Fruit fly (Drosophila melanogaster) whole organism, embryonic: ENCODE measurements around the gene scyl.
A peak's percentile ranks its signal among the peaks of the same experiment; 100 is the strongest.

ENCODE experiments used
- Asciz ChIP-seq: fragments of 200-800 bp; sonication (Bioruptor generic); optimal IDR thresholded peaks from 2 replicates; lab custom pipeline; 2017; ENCODE audit warnings: missing biosample characterization, mild to moderate bottlenecking, missing genetic modification characterization, missing genetic modification reagents
- Atf6 ChIP-seq: fragments of 200-800 bp; sonication (Bioruptor generic); IDR thresholded peaks from 2 replicates; pipeline ENCODE4 v1.3.6; 2022; ENCODE audit warnings: missing biosample characterization, missing genetic modification characterization
- BEAF-32 ChIP-seq: fragments of 200-800 bp; sonication (Bioruptor generic); optimal IDR thresholded peaks from 3 replicates; lab custom pipeline; 2017; ENCODE audit warnings: missing biosample characterization, missing genetic modification characterization, mild to moderate bottlenecking, moderate library complexity, missing genetic modification reagents
- Blimp-1 ChIP-seq: fragments of 200-800 bp; sonication (Bioruptor generic); optimal IDR thresholded peaks from 3 replicates; lab custom pipeline; 2018; ENCODE audit warnings: missing biosample characterization, missing genetic modification characterization, mild to moderate bottlenecking, moderate library complexity, missing genetic modification reagents
- CG10543 ChIP-seq: fragments of 200-800 bp; sonication (Bioruptor generic); optimal IDR thresholded peaks from 3 replicates; lab custom pipeline; 2017; ENCODE audit warnings: missing biosample characterization, mild to moderate bottlenecking, missing genetic modification characterization, moderate library complexity
- CG11504 ChIP-seq: fragments of 200-800 bp; sonication (Bioruptor generic); optimal IDR thresholded peaks from 3 replicates; lab custom pipeline; 2019; ENCODE audit warnings: missing biosample characterization, mild to moderate bottlenecking, missing genetic modification characterization, moderate library complexity
- CG12071 ChIP-seq: fragments of 200-800 bp; sonication (Bioruptor generic); optimal IDR thresholded peaks from 3 replicates; lab custom pipeline; 2018; ENCODE audit warnings: missing biosample characterization, mild to moderate bottlenecking, missing genetic modification characterization
- CG13775 ChIP-seq: fragments of 200-800 bp; sonication (Bioruptor generic); optimal IDR thresholded peaks from 3 replicates; lab custom pipeline; 2017; ENCODE audit warnings: missing biosample characterization, mild to moderate bottlenecking, missing genetic modification characterization
- CG17186 ChIP-seq: fragments of 200-800 bp; sonication (Bioruptor generic); optimal IDR thresholded peaks from 3 replicates; lab custom pipeline; 2017; ENCODE audit warnings: missing biosample characterization, missing genetic modification reagents, missing genetic modification characterization
- CG17612 ChIP-seq: fragments of 200-800 bp; sonication (Bioruptor generic); IDR thresholded peaks from 2 replicates; pipeline ENCODE4 v1.3.6; 2022; ENCODE audit warnings: missing biosample characterization, missing genetic modification characterization
- CG34376 ChIP-seq: fragments of 200-800 bp; sonication (Bioruptor generic); optimal IDR thresholded peaks from 2 replicates; lab custom pipeline; 2018; ENCODE audit warnings: missing biosample characterization, mild to moderate bottlenecking, missing genetic modification characterization
- CG4328 ChIP-seq: fragments of 200-800 bp; sonication (Bioruptor generic); optimal IDR thresholded peaks from 3 replicates; lab custom pipeline; 2017; ENCODE audit warnings: missing biosample characterization, missing genetic modification reagents, missing genetic modification characterization
- CG6689 ChIP-seq: fragments of 200-800 bp; sonication (Bioruptor generic); IDR thresholded peaks from 2 replicates; pipeline ENCODE4 v1.3.6; 2022; ENCODE audit warnings: missing biosample characterization, missing genetic modification characterization
- CG6813 ChIP-seq: fragments of 200-800 bp; sonication (Bioruptor generic); optimal IDR thresholded peaks from 2 replicates; lab custom pipeline; 2017; ENCODE audit warnings: missing biosample characterization, missing genetic modification characterization, mild to moderate bottlenecking, moderate library complexity, missing genetic modification reagents
- CG7786 ChIP-seq: fragments of 200-800 bp; sonication (Bioruptor generic); optimal IDR thresholded peaks from 2 replicates; lab custom pipeline; 2016; ENCODE audit warnings: missing biosample characterization, missing genetic modification characterization
- CG7839 ChIP-seq: fragments of 200-800 bp; sonication (Bioruptor generic); optimal IDR thresholded peaks from 3 replicates; lab custom pipeline; 2018; ENCODE audit warnings: missing biosample characterization, mild to moderate bottlenecking, missing genetic modification characterization, moderate library complexity
- CG7963 ChIP-seq: fragments of 200-800 bp; sonication (Bioruptor generic); IDR thresholded peaks from 3 replicates; pipeline ENCODE4 v1.3.6; 2022; ENCODE audit warnings: missing biosample characterization, missing genetic modification characterization; ENCODE audit not compliant: partially characterized antibody
- CG9609 ChIP-seq: fragments of 200-800 bp; sonication (Bioruptor generic); optimal IDR thresholded peaks from 3 replicates; lab custom pipeline; 2016; ENCODE audit warnings: missing biosample characterization, missing genetic modification characterization
- CG9817 ChIP-seq: fragments of 200-800 bp; sonication (Bioruptor generic); optimal IDR thresholded peaks from 2 replicates; lab custom pipeline; 2018; ENCODE audit warnings: missing biosample characterization, mild to moderate bottlenecking, missing genetic modification characterization, moderate library complexity
- D19B ChIP-seq: fragments of 200-800 bp; sonication (Bioruptor generic); optimal IDR thresholded peaks from 2 replicates; lab custom pipeline; 2017; ENCODE audit warnings: missing biosample characterization, mild to moderate bottlenecking, missing genetic modification characterization
- Dad ChIP-seq: fragments of 200-800 bp; sonication (Bioruptor generic); optimal IDR thresholded peaks from 3 replicates; lab custom pipeline; 2016; ENCODE audit warnings: missing biosample characterization, missing genetic modification characterization
- Ets97D ChIP-seq: fragments of 200-800 bp; sonication (Bioruptor generic); optimal IDR thresholded peaks from 3 replicates; lab custom pipeline; 2016; ENCODE audit warnings: missing biosample characterization, missing genetic modification characterization
- GATAe ChIP-seq: fragments of 200-800 bp; sonication (Bioruptor generic); conservative IDR thresholded peaks from 2 replicates; pipeline ENCODE4 v1.3.6; 2022; ENCODE audit warnings: missing biosample characterization, missing genetic modification characterization
- H15 ChIP-seq: fragments of 200-800 bp; sonication (Bioruptor generic); IDR thresholded peaks from 3 replicates; pipeline ENCODE4 v1.3.6; 2022; ENCODE audit warnings: missing biosample characterization, missing genetic modification characterization
- Hr78 ChIP-seq, 2 experiments: fragments of 200-800 bp in 1 of 2; fragments of >200 bp in 1 of 2; sonication (Bioruptor generic) in 1 of 2; optimal IDR thresholded peaks; 2 replicates each; lab custom pipeline; 2017 to 2019; ENCODE audit warnings: missing biosample characterization in 2 of 2, missing genetic modification characterization in 2 of 2, mild to moderate bottlenecking in 1 of 2, moderate library complexity in 1 of 2
- Opbp ChIP-seq: fragments of 200-800 bp; sonication (Bioruptor generic); IDR thresholded peaks from 3 replicates; pipeline ENCODE4 v1.3.6; 2022; ENCODE audit warnings: missing biosample characterization, missing genetic modification characterization; ENCODE audit not compliant: partially characterized antibody
- Rfx ChIP-seq: fragments of 200-800 bp; sonication (Bioruptor generic); IDR thresholded peaks from 2 replicates; pipeline ENCODE4 v1.3.6; 2022; ENCODE audit warnings: missing biosample characterization, missing genetic modification characterization
- Rx ChIP-seq: fragments of 200-800 bp; sonication (Bioruptor generic); IDR thresholded peaks from 2 replicates; pipeline ENCODE4 v1.3.6; 2022; ENCODE audit warnings: missing biosample characterization, missing genetic modification characterization
- Six4 ChIP-seq: fragments of 200-800 bp; sonication (Bioruptor generic); optimal IDR thresholded peaks from 2 replicates; lab custom pipeline; 2016; ENCODE audit warnings: missing biosample characterization, missing genetic modification characterization
- Sry-δ ChIP-seq: fragments of 200-800 bp; sonication (Bioruptor generic); optimal IDR thresholded peaks from 2 replicates; lab custom pipeline; 2016; ENCODE audit warnings: missing biosample characterization, missing genetic modification characterization
- YL-1 ChIP-seq: fragments of 200-800 bp; sonication (Bioruptor generic); optimal IDR thresholded peaks from 3 replicates; lab custom pipeline; 2017; ENCODE audit warnings: missing biosample characterization, mild to moderate bottlenecking, missing genetic modification characterization
- ab ChIP-seq: fragments of 200-800 bp; sonication (Bioruptor generic); optimal IDR thresholded peaks from 2 replicates; lab custom pipeline; 2016; ENCODE audit warnings: missing biosample characterization, missing genetic modification characterization
- amos ChIP-seq: fragments of 200-800 bp; sonication (Bioruptor generic); IDR thresholded peaks from 2 replicates; pipeline ENCODE4 v1.3.6; 2022; ENCODE audit warnings: missing biosample characterization, missing genetic modification characterization; ENCODE audit not compliant: partially characterized antibody
- crol ChIP-seq: fragments of 200-800 bp; sonication (Bioruptor generic); IDR thresholded peaks from 2 replicates; pipeline ENCODE4 v1.3.6; 2022; ENCODE audit warnings: missing biosample characterization, missing genetic modification characterization
- danr ChIP-seq: fragments of 200-800 bp; sonication (Bioruptor generic); IDR thresholded peaks from 2 replicates; pipeline ENCODE4 v1.3.6; 2022; ENCODE audit warnings: missing biosample characterization, missing genetic modification characterization
- dpn ChIP-seq, 2 experiments: fragments of 200-800 bp; sonication (Bioruptor generic); optimal IDR thresholded peaks; 3 replicates each; lab custom pipeline; 2016; ENCODE audit warnings: missing biosample characterization in 2 of 2, missing genetic modification characterization in 2 of 2
- ind ChIP-seq: fragments of 200-800 bp; sonication (Bioruptor generic); optimal IDR thresholded peaks from 3 replicates; lab custom pipeline; 2016; ENCODE audit warnings: missing biosample characterization, missing genetic modification characterization
- kay ChIP-seq: fragments of 200-800 bp; sonication (Bioruptor generic); optimal IDR thresholded peaks from 2 replicates; lab custom pipeline; 2016; ENCODE audit warnings: missing biosample characterization, missing genetic modification characterization
- lab ChIP-seq: fragments of 200-800 bp; sonication (Bioruptor generic); optimal IDR thresholded peaks from 3 replicates; lab custom pipeline; 2017; ENCODE audit warnings: missing biosample characterization, missing genetic modification characterization, mild to moderate bottlenecking, moderate library complexity, missing genetic modification reagents
- lilli ChIP-seq: fragments of 200-800 bp; sonication (Bioruptor generic); optimal IDR thresholded peaks from 3 replicates; lab custom pipeline; 2016; ENCODE audit warnings: missing biosample characterization, missing genetic modification characterization
- p53 ChIP-seq: fragments of 200-800 bp; sonication (Bioruptor generic); optimal IDR thresholded peaks from 2 replicates; lab custom pipeline; 2016; ENCODE audit warnings: missing biosample characterization, missing genetic modification characterization
- prd ChIP-seq, 3 experiments: fragments of >200 bp in 2 of 3; fragments of 200-800 bp in 1 of 3; sonication (Bioruptor generic) in 1 of 3; optimal IDR thresholded peaks in 2 of 3; IDR thresholded peaks in 1 of 3; 2 replicates in 2 of 3; 3 replicates in 1 of 3; pipeline versions ENCODE4 v1.3.6 to Lab custom; 2017 to 2022; ENCODE audit warnings: missing biosample characterization in 1 of 3, missing genetic modification characterization in 1 of 3
- rib ChIP-seq: fragments of 200-800 bp; sonication (Bioruptor generic); IDR thresholded peaks from 2 replicates; pipeline ENCODE4 v1.3.6; 2022; ENCODE audit warnings: missing biosample characterization, missing genetic modification characterization
- run ChIP-seq: fragments of 200-800 bp; sonication (Bioruptor generic); optimal IDR thresholded peaks from 3 replicates; lab custom pipeline; 2018; ENCODE audit warnings: missing biosample characterization, mild to moderate bottlenecking, missing genetic modification characterization
- sob ChIP-seq: fragments of 200-800 bp; sonication (Bioruptor generic); IDR thresholded peaks from 2 replicates; pipeline ENCODE4 v1.3.6; 2022; ENCODE audit warnings: missing biosample characterization, missing genetic modification characterization
- tap ChIP-seq: fragments of 200-800 bp; optimal IDR thresholded peaks from 3 replicates; lab custom pipeline; 2019; ENCODE audit warnings: missing biosample characterization, mild to moderate bottlenecking, missing genetic modification characterization, moderate library complexity
- zen ChIP-seq: fragments of 200-800 bp; sonication (Bioruptor generic); optimal IDR thresholded peaks from 3 replicates; lab custom pipeline; 2018; ENCODE audit warnings: missing biosample characterization, mild to moderate bottlenecking, missing genetic modification characterization, moderate library complexity
- zfh2 ChIP-seq: fragments of 200-800 bp; sonication (Bioruptor generic); optimal IDR thresholded peaks from 2 replicates; lab custom pipeline; 2016; ENCODE audit warnings: missing biosample characterization, missing genetic modification characterization

Gene scyl

DNA sequence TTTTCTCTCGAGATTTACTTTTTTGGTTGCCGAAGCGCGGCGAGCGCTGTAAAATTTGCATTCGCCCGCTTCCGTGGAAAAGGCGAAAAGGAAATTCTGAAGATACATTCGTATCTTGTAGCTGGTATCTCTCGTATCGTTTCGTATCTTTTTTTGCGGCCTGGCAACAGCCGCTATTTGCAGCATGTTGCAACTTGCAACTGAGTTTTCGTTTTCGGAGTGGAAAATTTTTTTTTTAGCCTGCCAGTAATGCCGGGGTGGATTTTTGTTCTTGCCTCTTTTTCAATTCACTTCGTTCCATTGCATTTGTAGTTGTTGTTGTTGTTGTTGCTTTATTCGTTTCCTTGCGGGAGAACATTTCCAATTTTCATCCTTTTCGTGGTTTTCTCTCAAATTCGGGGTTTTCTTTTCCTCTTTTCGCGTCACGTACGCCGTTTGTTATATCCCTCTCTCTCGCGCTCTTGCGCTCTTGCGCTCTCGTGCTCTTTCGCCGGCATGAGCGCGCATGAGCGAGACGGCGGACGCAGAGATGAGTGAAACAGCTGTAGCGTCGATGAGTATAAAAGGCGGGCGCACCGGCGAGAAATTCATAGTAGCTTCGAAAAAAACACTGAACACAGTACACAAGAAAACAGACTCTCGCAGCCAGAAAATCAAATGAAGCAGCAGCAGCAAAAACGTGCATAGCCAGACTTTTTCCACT is at the start of gene scyl (continued):
- no peak for TF ChIP-seq CG13775
- no peak for TF ChIP-seq prd (optimal IDR thresholded peaks at IDR 0.05; lab: Kevin White, UChicago)
- peak; percentile 43; the same call in 2 of the 3 replicates for TF ChIP-seq prd (GFP tag; IDR thresholded peaks at IDR 0.05; lab: Robert Waterston, UW)
- TF ChIP-seq rib (GFP tag; lab: Robert Waterston, UW): peak; percentile 91
- peak; percentile 86 for TF ChIP-seq lab
- peak in 1 of 2 experiments; percentile 8 for TF ChIP-seq Hr78 (GFP tag; optimal IDR thresholded peaks at IDR 0.05; lab: Kevin White, UChicago)
- peak; percentile 63 for TF ChIP-seq CG11504 (tag; lab: Kevin White, UChicago)
- TF ChIP-seq CG12071 (GFP tag; lab: Kevin White, UChicago): peak; percentile 74
- no peak; the same call in 1 of the 2 replicates for TF ChIP-seq Rx (GFP tag; lab: Robert Waterston, UW)
- TF ChIP-seq CG17612: no peak
- peak; percentile 6 for TF ChIP-seq zfh2
- peak; percentile 31; the same call in 1 of the 2 replicates for TF ChIP-seq crol (GFP tag; lab: Robert Waterston, UW)
- no peak for TF ChIP-seq GATAe (GFP tag; lab: Robert Waterston, UW)
- peak; percentile 47 for TF ChIP-seq zen (tag; lab: Kevin White, UChicago)
- TF ChIP-seq danr: no peak
- peak; percentile 52 for TF ChIP-seq CG9609
- TF ChIP-seq YL-1 (GFP tag; lab: Kevin White, UChicago): no peak
- TF ChIP-seq dpn (GFP tag; optimal IDR thresholded peaks at IDR 0.05; lab: Kevin White, UChicago): peak; percentile 46 to 59
- peak; percentile 75 for TF ChIP-seq sob
- TF ChIP-seq CG10543 (GFP tag; lab: Kevin White, UChicago): peak; percentile 86
- TF ChIP-seq ab (GFP tag; lab: Kevin White, UChicago): peak; percentile 3
- peak; percentile 34 for TF ChIP-seq CG7839 (tag; lab: Kevin White, UChicago)
- no peak for TF ChIP-seq D19B (GFP tag; lab: Kevin White, UChicago)
- peak; percentile 81 for TF ChIP-seq Opbp (GFP tag; lab: Robert Waterston, UW)
- peak; percentile 83 for TF ChIP-seq lilli
- peak; percentile 40; the same call in 1 of the 3 replicates for TF ChIP-seq CG7963 (GFP tag; lab: Robert Waterston, UW)
- TF ChIP-seq CG34376: peak; percentile 77
- TF ChIP-seq Blimp-1: peak; percentile 26
- peak; percentile 67 for TF ChIP-seq CG6813 (GFP tag; lab: Kevin White, UChicago)
- TF ChIP-seq H15 (GFP tag; lab: Robert Waterston, UW): no peak
- peak; percentile 9 for TF ChIP-seq Ets97D (GFP tag; lab: Kevin White, UChicago)
- TF ChIP-seq Asciz (GFP tag; lab: Kevin White, UChicago): no peak
- peak; percentile 67 for TF ChIP-seq Rfx (GFP tag; lab: Robert Waterston, UW)
- peak; percentile 41 for TF ChIP-seq Atf6 (GFP tag; lab: Robert Waterston, UW)
- peak; percentile 59 for TF ChIP-seq p53
- peak; percentile 62 for TF ChIP-seq CG6689 (GFP tag; lab: Robert Waterston, UW)
- peak; percentile 43 for TF ChIP-seq run (tag; lab: Kevin White, UChicago)
- TF ChIP-seq CG7786: peak; percentile 11
- peak; percentile 6 for TF ChIP-seq Sry-δ (GFP tag; lab: Kevin White, UChicago)
- TF ChIP-seq Dad: peak; percentile 37
- peak; percentile 28 for TF ChIP-seq CG17186 (GFP tag; lab: Kevin White, UChicago)
- TF ChIP-seq BEAF-32 (GFP tag; lab: Kevin White, UChicago): no peak
- peak; percentile 40 for TF ChIP-seq tap (tag; lab: Kevin White, UChicago)
- TF ChIP-seq amos: no peak; the same call in 1 of the 2 replicates
- no peak for TF ChIP-seq CG9817 (tag; lab: Kevin White, UChicago)
- no peak for TF ChIP-seq Six4 (GFP tag; lab: Kevin White, UChicago)
- TF ChIP-seq CG4328 (GFP tag; lab: Kevin White, UChicago): peak; percentile 14
- no peak for TF ChIP-seq kay (GFP tag; lab: Kevin White, UChicago)
- peak; percentile 1 for TF ChIP-seq ind (GFP tag; lab: Kevin White, UChicago)
